Worm (Caenorhabditis elegans) whole organism, late embryonic: ENCODE results near the gene F13A7.12.

Source experiments
- ama-1 ChIP-seq: fragments of 150-350 bp; optimal IDR thresholded peaks from 2 replicates; lab custom pipeline; 2014
- ceh-9 ChIP-seq: sonication (generic microtip); optimal IDR thresholded peaks from 2 replicates; lab custom pipeline; 2016; ENCODE audit warnings: mild to moderate bottlenecking, missing genetic modification characterization, inconsistent platforms, missing compliant biosample characterization
- dve-1 ChIP-seq: sonication (generic microtip); optimal IDR thresholded peaks from 2 replicates; lab custom pipeline; 2017; ENCODE audit warnings: antibody characterized with exemption, mild to moderate bottlenecking, missing genetic modification characterization, missing compliant biosample characterization
- elt-2 ChIP-seq: sonication (generic microtip); optimal IDR thresholded peaks from 2 replicates; lab custom pipeline; 2016; ENCODE audit warnings: missing genetic modification reagents, missing genetic modification characterization, missing compliant biosample characterization
- eyg-1 ChIP-seq: sonication (generic microtip); optimal IDR thresholded peaks from 2 replicates; lab custom pipeline; 2016; ENCODE audit warnings: missing genotype, missing genetic modification characterization, missing compliant biosample characterization
- lin-11 ChIP-seq: fragments of 200-800 bp; sonication (Bioruptor generic); optimal IDR thresholded peaks from 2 replicates; lab custom pipeline; 2018; ENCODE audit warnings: mild to moderate bottlenecking, missing genetic modification characterization, missing compliant biosample characterization
- nhr-11 ChIP-seq: fragments of 150-350 bp; optimal IDR thresholded peaks from 2 replicates; lab custom pipeline; 2014; ENCODE audit warnings: missing biosample characterization, missing genetic modification characterization
- pha-2 ChIP-seq: sonication (generic microtip); optimal IDR thresholded peaks from 2 replicates; lab custom pipeline; 2017; ENCODE audit warnings: mild to moderate bottlenecking, missing genetic modification characterization, missing compliant biosample characterization
- sdc-2 ChIP-seq: sonication (generic microtip); optimal IDR thresholded peaks from 2 replicates; lab custom pipeline; 2016; ENCODE audit warnings: missing genotype, missing genetic modification characterization, missing compliant biosample characterization
- sox-2 ChIP-seq: fragments of 200-800 bp; sonication (Bioruptor generic); IDR thresholded peaks from 2 replicates; pipeline ENCODE4 v1.3.6; 2022; ENCODE audit warnings: missing genetic modification reagents, missing genetic modification characterization, missing compliant biosample characterization
- tbx-2 ChIP-seq: sonication (generic microtip); optimal IDR thresholded peaks from 2 replicates; lab custom pipeline; 2016; ENCODE audit warnings: missing genetic modification characterization, missing compliant biosample characterization

DNA sequence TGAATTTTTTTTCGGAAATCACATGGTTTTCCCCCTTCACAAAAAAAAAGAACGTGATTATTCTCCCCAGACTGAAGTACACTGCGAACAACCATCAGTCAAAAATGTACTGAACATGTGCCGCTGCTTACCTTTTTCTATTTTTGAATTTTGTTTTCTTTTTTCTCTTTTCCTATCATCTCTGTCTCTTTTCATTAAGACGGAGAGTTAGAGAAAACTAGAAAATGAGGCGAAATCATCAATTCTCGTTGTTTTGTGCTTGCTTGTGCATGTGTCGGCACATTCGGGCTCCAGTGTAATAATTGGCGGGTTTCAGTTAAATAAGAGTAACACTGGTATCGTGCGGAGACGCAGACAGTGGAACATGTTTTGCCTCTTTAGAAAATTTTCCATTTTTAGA, 43.6 kb upstream of the F13A7.12 start:
- TF ChIP-seq pha-2 (tag; lab: Kevin White, UChicago) (no peak), sdc-2 (tag; lab: Kevin White, UChicago) (no peak), elt-2 (tag; lab: Kevin White, UChicago) (no peak), eyg-1 (tag; lab: Kevin White, UChicago) (no peak), ama-1 (lab: Kevin White, UChicago) (no peak), sox-2 (GFP tag; lab: Robert Waterston, UW) (no peak), lin-11 (tag; lab: Kevin White, UChicago) (no peak), dve-1 (tag; lab: Kevin White, UChicago) (no peak), ceh-9 (tag; lab: Kevin White, UChicago) (no peak), tbx-2 (tag; lab: Kevin White, UChicago) (no peak), nhr-11 (tag; lab: Kevin White, UChicago) (no peak)
